Fruit fly (Drosophila melanogaster): ENCODE results near the gene CG3213.
A peak's percentile ranks its signal among the peaks of the same experiment; 100 is the strongest.

The CG3213 gene

dm6 chr2L:3538564-3539411, 19.3 kb upstream of the CG3213 start, which contains the start of gene drm (continued):
- TF ChIP-seq so (GFP tag; IDR thresholded peaks at IDR 0.05) (no peak), CG32767 (GFP tag; IDR thresholded peaks at IDR 0.05) (0 out of 2 replicates have a peak, but pooled peaks have one; percentile 16), sqz (GFP tag; optimal IDR thresholded peaks at IDR 0.05) (peak; percentile 14), hkb (optimal IDR thresholded peaks at IDR 0.05) (peak; percentile 6), hkb (GFP tag; IDR thresholded peaks at IDR 0.05) (no peak), CG4360 (GFP tag; IDR thresholded peaks at IDR 0.05) (peak; percentile 12; the same call in 1 of the 2 replicates), CG8478 (optimal IDR thresholded peaks at IDR 0.05) (peak; percentile 61), oc (tag; optimal IDR thresholded peaks at IDR 0.05) (peak; percentile 67), CG8281 (tag; optimal IDR thresholded peaks at IDR 0.05) (no peak), CG8924 (tag; optimal IDR thresholded peaks at IDR 0.05) (no peak), ssp (GFP tag; IDR thresholded peaks at IDR 0.05) (no peak), chinmo (GFP tag; IDR thresholded peaks at IDR 0.05; ENCODE audit: partially characterized antibody) (0 out of 4 replicates have a peak, but pooled peaks have one; percentile 65), sc (optimal IDR thresholded peaks at IDR 0.05) (no peak), sc (GFP tag; optimal IDR thresholded peaks at IDR 0.05) (no peak), CG2120 (GFP tag; optimal IDR thresholded peaks at IDR 0.05) (no peak), Hand (GFP tag; optimal IDR thresholded peaks at IDR 0.05) (no peak), cg (GFP tag; optimal IDR thresholded peaks at IDR 0.05) (peak; percentile 49), hbn (GFP tag; IDR thresholded peaks at IDR 0.05; ENCODE audit: partially characterized antibody) (no peak), bowl (GFP tag; IDR thresholded peaks at IDR 0.05) (peak; percentile 89), zf30C (GFP tag; optimal IDR thresholded peaks at IDR 0.05) (no peak), fd3F (GFP tag; optimal IDR thresholded peaks at IDR 0.05) (no peak), inv (GFP tag; IDR thresholded peaks at IDR 0.05; ENCODE audit: partially characterized antibody) (no peak), Dek (tag; optimal IDR thresholded peaks at IDR 0.05) (no peak), CG11504 (tag; optimal IDR thresholded peaks at IDR 0.05) (no peak), Sox100B (GFP tag; optimal IDR thresholded peaks at IDR 0.05) (no peak), CG18262 (tag; optimal IDR thresholded peaks at IDR 0.05) (no peak), Blimp-1 (GFP tag; optimal IDR thresholded peaks at IDR 0.05) (no peak), CG34224 (GFP tag; IDR thresholded peaks at IDR 0.05; ENCODE audit: partially characterized antibody) (0 out of 3 replicates have a peak, but pooled peaks have one; percentile 19), lmd (GFP tag; IDR thresholded peaks at IDR 0.05) (no peak), Adf1 (GFP tag; IDR thresholded peaks at IDR 0.05) (peak; percentile 65), zfh1 (GFP tag; IDR thresholded peaks at IDR 0.05) (no peak), Scr (GFP tag; IDR thresholded peaks at IDR 0.05; ENCODE audit: partially characterized antibody) (no peak), jumu (GFP tag; optimal IDR thresholded peaks at IDR 0.05) (no peak), Nf-YC (tag; optimal IDR thresholded peaks at IDR 0.05) (peak; percentile 98), dysf (GFP tag; IDR thresholded peaks at IDR 0.05) (no peak), CG9609 (GFP tag; optimal IDR thresholded peaks at IDR 0.05) (no peak), z (GFP tag; IDR thresholded peaks at IDR 0.05) (peak; percentile 96), Nf-YB (GFP tag; optimal IDR thresholded peaks at IDR 0.05) (peak; percentile 96)

DNA sequence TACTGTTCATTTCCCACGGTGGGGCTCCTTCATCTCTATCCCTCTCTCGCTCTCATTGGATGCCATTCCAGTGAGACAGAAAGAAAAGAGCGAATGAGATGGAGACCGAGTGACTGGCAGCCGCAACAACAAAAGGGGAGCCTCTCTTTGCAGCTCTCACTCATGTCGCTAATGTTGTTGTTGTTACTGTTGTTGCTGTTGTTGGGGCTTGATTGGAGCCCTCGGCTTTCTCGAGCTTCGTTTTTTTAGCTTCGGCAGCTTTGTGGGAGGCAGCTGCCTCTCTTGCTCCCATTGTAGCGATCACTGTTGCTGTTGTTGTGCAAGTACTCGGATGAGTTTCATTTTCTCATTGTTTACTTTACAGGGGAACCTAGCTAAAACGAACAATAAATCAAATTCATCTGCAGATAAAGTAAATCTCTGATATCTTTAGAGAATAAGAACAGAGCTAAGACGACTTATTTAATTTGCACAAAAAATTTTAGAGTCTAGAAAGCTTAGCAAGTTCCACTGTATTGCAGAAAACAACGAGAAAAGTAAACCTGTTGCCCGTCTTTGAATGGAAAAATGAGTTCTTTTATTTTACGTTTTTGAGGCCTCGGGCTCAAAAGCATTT, 14.9 kb upstream of the CG3213 start:
- TF ChIP-seq CG4360 (GFP tag; IDR thresholded peaks at IDR 0.05) (peak; percentile 90), Ssrp (tag; optimal IDR thresholded peaks at IDR 0.05) (peak; percentile 61), CG13287 (GFP tag; IDR thresholded peaks at IDR 0.05; ENCODE audit: partially characterized antibody) (no peak), CG10366 (GFP tag; IDR thresholded peaks at IDR 0.05) (peak; percentile 57), eyg (GFP tag; optimal IDR thresholded peaks at IDR 0.05) (peak; percentile 23), CG7786 (GFP tag; optimal IDR thresholded peaks at IDR 0.05) (peak; percentile 36), hb (GFP tag; IDR thresholded peaks at IDR 0.05; ENCODE audit: partially characterized antibody) (no peak), CG17802 (tag; optimal IDR thresholded peaks at IDR 0.05) (no peak), Nf-YA (GFP tag; IDR thresholded peaks at IDR 0.05) (no peak), CG14050 (GFP tag; IDR thresholded peaks at IDR 0.05) (peak; percentile 28; the same call in 1 of the 3 replicates), tin (GFP tag; optimal IDR thresholded peaks at IDR 0.05) (peak; percentile 56), bbx (GFP tag; IDR thresholded peaks at IDR 0.05; ENCODE audit: partially characterized antibody) (no peak), CG30431 (GFP tag; optimal IDR thresholded peaks at IDR 0.05) (peak; percentile 11), CG8924 (tag; optimal IDR thresholded peaks at IDR 0.05) (peak; percentile 36)

All from whole organism, embryonic.